Worm (Caenorhabditis elegans) whole organism, L2 larva: ENCODE measurements around the gene C05E11.2.

Source experiments
- elt-3 ChIP-seq: sonication (generic microtip); optimal IDR thresholded peaks from 2 replicates; lab custom pipeline; 2017; ENCODE audit warnings: missing biosample characterization, missing genetic modification characterization
- fos-1 ChIP-seq: fragments of 150-350 bp; optimal IDR thresholded peaks from 2 replicates; lab custom pipeline; 2014; ENCODE audit warnings: missing biosample characterization, missing genetic modification characterization
- nhr-11 ChIP-seq: fragments of 150-350 bp; optimal IDR thresholded peaks from 2 replicates; lab custom pipeline; 2014; ENCODE audit warnings: missing biosample characterization, missing genetic modification characterization
- skn-1 ChIP-seq: sonication (generic microtip); optimal IDR thresholded peaks from 2 replicates; lab custom pipeline; 2017; ENCODE audit warnings: missing biosample characterization, missing genetic modification characterization
- sma-3 ChIP-seq: sonication (generic microtip); optimal IDR thresholded peaks from 2 replicates; lab custom pipeline; 2016; ENCODE audit warnings: missing genetic modification reagents, missing genetic modification characterization, missing compliant biosample characterization
- unc-39 ChIP-seq: fragments of 150-350 bp; optimal IDR thresholded peaks from 2 replicates; lab custom pipeline; 2014; ENCODE audit warnings: missing biosample characterization, missing genetic modification characterization

DNA sequence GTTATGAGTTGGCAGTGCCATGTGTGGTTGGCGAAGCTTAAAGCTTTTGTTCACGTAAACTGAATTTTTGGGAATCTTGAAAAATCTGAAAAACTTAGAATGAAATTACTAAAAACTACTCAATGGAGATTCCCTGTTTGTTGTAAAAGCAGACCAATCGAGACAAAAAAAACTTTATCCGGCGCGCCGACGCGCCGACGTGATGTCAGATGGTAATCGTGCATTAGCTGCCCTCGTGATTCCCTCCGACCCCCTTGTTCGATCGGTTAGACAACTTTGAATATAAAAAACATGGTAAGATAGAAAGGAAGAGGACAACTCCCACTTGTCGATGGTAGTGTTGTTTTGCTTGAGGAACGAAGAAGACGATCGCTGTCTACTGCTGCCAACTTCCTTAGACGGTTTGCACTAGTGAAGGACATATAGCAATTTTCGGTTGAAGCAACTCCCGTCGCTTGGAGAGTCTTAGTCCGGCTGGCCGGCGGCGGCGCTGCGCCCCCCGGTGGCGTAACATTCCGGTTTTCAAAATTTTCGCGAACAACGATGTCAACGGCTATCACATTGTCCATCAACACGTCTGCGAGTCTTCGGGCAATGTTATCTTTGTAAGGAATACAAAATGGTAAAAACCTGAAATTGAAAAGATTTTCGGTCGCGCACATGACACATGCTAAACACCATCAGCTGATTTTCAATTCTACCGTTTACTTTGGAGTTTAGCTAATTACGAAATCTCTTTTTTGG, 36.7 kb upstream of the C05E11.2 start, which contains the start of gene C07A12.18:
- no peak for TF ChIP-seq nhr-11 (tag; lab: Kevin White, UChicago)
- TF ChIP-seq sma-3: no peak
- TF ChIP-seq unc-39 (tag; lab: Kevin White, UChicago): no peak
- TF ChIP-seq skn-1 (tag; lab: Kevin White, UChicago): no peak
- TF ChIP-seq elt-3 (tag; lab: Kevin White, UChicago): no peak
- no peak for TF ChIP-seq fos-1 (tag; lab: Kevin White, UChicago)
